Fruit fly (Drosophila melanogaster): ENCODE results near the gene zfh2.

Gene zfh2

DNA sequence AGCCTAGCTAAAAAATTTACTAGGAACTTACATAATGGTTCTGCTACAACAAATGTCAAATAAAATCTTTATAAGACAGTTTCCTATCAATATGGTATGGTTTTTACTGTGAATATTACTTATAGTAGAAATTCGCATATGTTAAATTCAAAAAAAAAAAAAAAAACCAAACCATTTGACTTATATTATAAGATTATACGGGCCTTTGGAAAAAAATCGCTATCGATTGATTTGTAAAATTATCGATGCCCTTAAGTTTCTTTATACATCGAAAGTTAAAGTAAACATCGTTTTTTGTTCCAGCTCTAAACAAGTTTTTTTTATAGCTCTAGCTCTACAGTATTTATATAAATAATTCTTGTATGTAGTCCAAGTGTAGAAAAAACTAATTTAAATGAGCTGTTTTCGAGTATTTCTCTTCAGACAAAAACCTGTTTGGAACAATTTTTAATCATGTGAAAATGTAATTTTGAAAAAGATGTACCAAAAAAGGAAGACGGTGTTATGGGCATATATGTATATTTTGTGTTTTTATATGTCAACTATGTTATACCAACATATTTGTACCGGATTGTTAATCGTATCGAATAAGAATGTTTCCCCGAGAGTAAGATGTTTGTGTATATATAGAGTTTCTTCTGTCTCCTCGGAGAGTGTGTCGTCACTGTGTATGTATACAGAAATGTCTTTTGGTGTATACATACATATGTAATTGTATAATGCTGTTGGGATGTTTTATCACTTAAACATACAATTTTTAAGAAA, 70.1 kb downstream of the zfh2 start, which contains the start of the genes ND-49 and Ephrin:
Gene ND-49 (minus strand): TSS at position 51 of the 765 bp plus-strand sequence.
Gene Ephrin (plus strand): TSS at position 252 of the 765 bp plus-strand sequence.
- no peak for TF ChIP-seq CG31627 (GFP tag; optimal IDR thresholded peaks at IDR 0.05)
- TF ChIP-seq vri (GFP tag; optimal IDR thresholded peaks at IDR 0.05) = peak; percentile 7
- no peak for TF ChIP-seq CG6854 (GFP tag; optimal IDR thresholded peaks at IDR 0.05)
- peak; percentile 69 for TF ChIP-seq Eip78C (GFP tag)
- TF ChIP-seq topi (GFP tag; optimal IDR thresholded peaks at IDR 0.05) = no peak

DNA sequence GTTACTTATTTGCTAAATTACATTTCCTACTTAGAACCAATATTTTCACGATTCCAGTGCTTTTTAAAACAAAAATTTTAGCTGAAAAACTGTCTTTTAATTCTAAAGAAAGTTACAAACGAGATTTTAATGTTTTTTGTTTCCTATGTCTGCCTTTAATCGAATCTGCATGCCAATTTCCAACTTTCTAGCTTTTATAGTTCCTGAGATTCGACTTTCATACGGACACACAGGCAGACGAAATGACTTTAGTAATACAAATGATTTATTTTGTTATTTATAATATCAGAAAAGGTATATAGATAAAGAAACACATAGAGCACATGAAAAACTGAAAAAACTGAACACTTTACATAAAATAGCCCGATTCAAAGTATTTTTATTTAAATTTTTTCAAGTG, 74.8 kb downstream of the zfh2 start:
- TF ChIP-seq dac (GFP tag; optimal IDR thresholded peaks at IDR 0.05) = no peak
- no peak for TF ChIP-seq Lpt (GFP tag; optimal IDR thresholded peaks at IDR 0.05)

DNA sequence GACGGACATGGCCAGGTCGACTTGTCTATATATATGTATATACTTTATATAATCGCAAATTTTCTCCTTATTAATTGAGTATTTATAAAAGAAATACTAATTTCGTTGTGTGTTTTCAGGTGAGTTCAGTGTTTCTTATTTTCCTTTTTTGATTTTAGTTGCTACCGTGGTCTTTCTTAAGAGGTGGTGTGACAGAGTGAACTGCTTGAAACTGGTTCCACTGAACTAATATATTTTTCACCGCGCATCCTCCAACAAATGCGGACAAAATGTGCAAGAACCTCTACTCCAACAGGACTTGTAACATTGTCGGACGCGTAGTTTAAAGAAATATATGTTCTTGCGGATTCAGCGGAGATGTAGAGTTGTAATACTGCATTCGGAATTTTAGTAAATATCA, 81.2 kb downstream of the zfh2 start, which contains the start of gene CG1909:
Gene CG1909 (plus strand): TSS at position 273 of the 400 bp plus-strand sequence.
- TF ChIP-seq salr (GFP tag; optimal IDR thresholded peaks at IDR 0.05) = no peak
- TF ChIP-seq esn (GFP tag; optimal IDR thresholded peaks at IDR 0.05) = no peak
- no peak for TF ChIP-seq Hr38 (GFP tag; optimal IDR thresholded peaks at IDR 0.05)

DNA sequence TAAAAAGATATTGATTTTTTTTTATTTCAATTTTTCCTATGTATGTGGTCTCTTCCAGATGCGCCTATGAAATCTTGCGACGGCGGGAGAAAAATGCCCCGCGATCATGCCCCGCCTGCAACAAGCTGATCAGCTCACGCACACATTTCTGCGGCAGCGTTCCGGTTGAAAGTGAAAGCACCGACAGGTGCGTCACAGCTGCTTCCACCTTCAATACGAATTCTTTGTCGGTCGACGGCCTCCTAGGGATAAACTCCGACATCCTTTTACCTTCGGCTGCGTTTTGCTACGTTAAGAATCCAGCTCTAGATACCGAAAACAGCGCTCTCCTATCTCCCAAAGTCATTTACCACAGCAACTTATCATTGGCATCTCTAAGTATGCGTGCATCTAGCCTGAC, 86.9 kb downstream of the zfh2 start:
- TF ChIP-seq Blimp-1 (GFP tag; optimal IDR thresholded peaks at IDR 0.05) = peak; percentile 21
- TF ChIP-seq CG8119 (GFP tag; IDR thresholded peaks at IDR 0.05) = no peak

Data from whole organism, prepupa.